Worm (Caenorhabditis elegans) whole organism, L2 larva: ENCODE data around the gene F38E9.4.

Experiments
- C34F6.9 ChIP-seq: fragments of 150-350 bp; optimal IDR thresholded peaks from 2 replicates; lab custom pipeline; 2014; ENCODE audit warnings: missing biosample characterization, missing genetic modification characterization
- F13H6.1 ChIP-seq: sonication (generic microtip); optimal IDR thresholded peaks from 2 replicates; lab custom pipeline; 2016; ENCODE audit warnings: missing genetic modification characterization, missing compliant biosample characterization
- R02D3.7 ChIP-seq: fragments of 150-350 bp; optimal IDR thresholded peaks from 2 replicates; lab custom pipeline; 2014; ENCODE audit warnings: missing biosample characterization, missing genetic modification characterization
- Y55F3AM.14 ChIP-seq: fragments of 200-800 bp; sonication (Bioruptor generic); optimal IDR thresholded peaks from 2 replicates; lab custom pipeline; 2018; ENCODE audit warnings: mild to moderate bottlenecking, missing genetic modification characterization, missing compliant biosample characterization
- ZK546.5 ChIP-seq: sonication (generic microtip); optimal IDR thresholded peaks from 2 replicates; lab custom pipeline; 2017; ENCODE audit warnings: missing biosample characterization, missing genetic modification characterization
- alr-1 ChIP-seq: fragments of 150-350 bp; optimal IDR thresholded peaks from 2 replicates; lab custom pipeline; 2014; ENCODE audit warnings: missing biosample characterization, missing genetic modification characterization
- aly-2 ChIP-seq: fragments of 150-350 bp; optimal IDR thresholded peaks from 2 replicates; lab custom pipeline; 2014; ENCODE audit warnings: missing biosample characterization, missing genetic modification characterization
- ama-1 ChIP-seq: fragments of 150-350 bp; optimal IDR thresholded peaks from 2 replicates; lab custom pipeline; 2018; ENCODE audit warnings: inconsistent platforms
- blmp-1 ChIP-seq: sonication (generic microtip); optimal IDR thresholded peaks from 2 replicates; lab custom pipeline; 2017; ENCODE audit warnings: missing genetic modification characterization, mild to moderate bottlenecking, missing compliant biosample characterization, antibody characterized with exemption, moderate library complexity; ENCODE audit not compliant: insufficient read depth
- ceh-82 ChIP-seq: fragments of 150-350 bp; optimal IDR thresholded peaks from 2 replicates; lab custom pipeline; 2014; ENCODE audit warnings: missing biosample characterization, missing genetic modification characterization
- crh-2 ChIP-seq: sonication (generic microtip); optimal IDR thresholded peaks from 2 replicates; lab custom pipeline; 2017; ENCODE audit warnings: missing biosample characterization, missing genetic modification characterization
- dmd-4 ChIP-seq: sonication (generic microtip); optimal IDR thresholded peaks from 2 replicates; lab custom pipeline; 2017; ENCODE audit warnings: missing biosample characterization, missing genetic modification characterization
- egl-27 ChIP-seq: sonication (generic microtip); optimal IDR thresholded peaks from 3 replicates; lab custom pipeline; 2017; ENCODE audit warnings: missing biosample characterization, missing genetic modification reagents, missing genetic modification characterization
- elt-1 ChIP-seq: fragments of 150-350 bp; optimal IDR thresholded peaks from 2 replicates; lab custom pipeline; 2014; ENCODE audit warnings: missing biosample characterization, missing genetic modification characterization
- elt-3 ChIP-seq: sonication (generic microtip); optimal IDR thresholded peaks from 2 replicates; lab custom pipeline; 2017; ENCODE audit warnings: missing biosample characterization, missing genetic modification characterization
- fos-1 ChIP-seq: fragments of 150-350 bp; optimal IDR thresholded peaks from 2 replicates; lab custom pipeline; 2014; ENCODE audit warnings: missing biosample characterization, missing genetic modification characterization
- gmeb-1 ChIP-seq: fragments of 150-350 bp; optimal IDR thresholded peaks from 2 replicates; lab custom pipeline; 2014; ENCODE audit warnings: missing biosample characterization, missing genetic modification characterization
- lin-11 ChIP-seq: fragments of 150-350 bp; sonication (generic microtip); optimal IDR thresholded peaks from 2 replicates; lab custom pipeline; 2014; ENCODE audit warnings: missing biosample characterization, missing genetic modification characterization, inconsistent platforms, mixed read lengths
- lin-13 ChIP-seq: fragments of 150-350 bp; optimal IDR thresholded peaks from 2 replicates; lab custom pipeline; 2014; ENCODE audit warnings: missing biosample characterization, missing genetic modification reagents, missing genetic modification characterization
- lin-39 ChIP-seq: fragments of 150-350 bp; optimal IDR thresholded peaks from 2 replicates; lab custom pipeline; 2014; ENCODE audit warnings: missing biosample characterization, missing genetic modification reagents, missing genetic modification characterization
- lsy-2 ChIP-seq, 2 experiments: fragments of 150-350 bp in 1 of 2; sonication (generic microtip) in 1 of 2; optimal IDR thresholded peaks; 2 replicates each; lab custom pipeline; 2014 to 2017; ENCODE audit warnings: missing biosample characterization in 2 of 2, missing genetic modification characterization in 2 of 2
- mab-5 ChIP-seq: fragments of 150-350 bp; optimal IDR thresholded peaks from 2 replicates; lab custom pipeline; 2014; ENCODE audit warnings: missing biosample characterization, missing genetic modification characterization
- mbf-1 ChIP-seq: sonication (generic microtip); optimal IDR thresholded peaks from 2 replicates; lab custom pipeline; 2017; ENCODE audit warnings: missing biosample characterization, missing genetic modification characterization
- mdl-1 ChIP-seq, 2 experiments: fragments of 150-350 bp in 1 of 2; sonication (generic microtip) in 1 of 2; optimal IDR thresholded peaks; 2 replicates each; lab custom pipeline; 2017; ENCODE audit warnings: missing biosample characterization in 2 of 2, missing genetic modification characterization in 2 of 2
- nhr-10 ChIP-seq: sonication (generic microtip); optimal IDR thresholded peaks from 2 replicates; lab custom pipeline; 2017; ENCODE audit warnings: missing biosample characterization, missing genetic modification characterization
- nhr-11 ChIP-seq: fragments of 150-350 bp; optimal IDR thresholded peaks from 2 replicates; lab custom pipeline; 2014; ENCODE audit warnings: missing biosample characterization, missing genetic modification characterization
- nhr-12 ChIP-seq: fragments of 150-350 bp; optimal IDR thresholded peaks from 2 replicates; lab custom pipeline; 2014; ENCODE audit warnings: missing biosample characterization, missing genetic modification characterization
- nhr-129 ChIP-seq: fragments of 150-350 bp; optimal IDR thresholded peaks from 2 replicates; lab custom pipeline; 2014; ENCODE audit warnings: missing biosample characterization, missing genetic modification characterization
- nhr-21 ChIP-seq: fragments of 150-350 bp; optimal IDR thresholded peaks from 2 replicates; lab custom pipeline; 2014; ENCODE audit warnings: missing biosample characterization, missing genetic modification characterization
- nhr-23 ChIP-seq: fragments of 150-350 bp; optimal IDR thresholded peaks from 2 replicates; lab custom pipeline; 2014; ENCODE audit warnings: missing biosample characterization, missing genetic modification reagents, missing genetic modification characterization
- nhr-237 ChIP-seq: fragments of 150-350 bp; optimal IDR thresholded peaks from 2 replicates; lab custom pipeline; 2014; ENCODE audit warnings: missing biosample characterization, missing genetic modification characterization
- nhr-25 ChIP-seq: fragments of 150-350 bp; sonication (generic microtip); optimal IDR thresholded peaks from 3 replicates; lab custom pipeline; 2014; ENCODE audit warnings: missing biosample characterization, missing genetic modification characterization
- nhr-6 ChIP-seq: fragments of 150-350 bp; optimal IDR thresholded peaks from 2 replicates; lab custom pipeline; 2014; ENCODE audit warnings: missing biosample characterization, missing genetic modification characterization
- nhr-77 ChIP-seq: fragments of 150-350 bp; optimal IDR thresholded peaks from 2 replicates; lab custom pipeline; 2014; ENCODE audit warnings: missing biosample characterization, missing genetic modification characterization
- peb-1 ChIP-seq: fragments of 150-350 bp; optimal IDR thresholded peaks from 2 replicates; lab custom pipeline; 2014; ENCODE audit warnings: missing biosample characterization, missing genetic modification characterization
- sem-4 ChIP-seq: fragments of 150-350 bp; optimal IDR thresholded peaks from 2 replicates; lab custom pipeline; 2014; ENCODE audit warnings: missing biosample characterization, missing genetic modification reagents, missing genetic modification characterization
- skn-1 ChIP-seq: sonication (generic microtip); optimal IDR thresholded peaks from 2 replicates; lab custom pipeline; 2017; ENCODE audit warnings: missing biosample characterization, missing genetic modification characterization
- sma-3 ChIP-seq: sonication (generic microtip); optimal IDR thresholded peaks from 2 replicates; lab custom pipeline; 2016; ENCODE audit warnings: missing genetic modification reagents, missing genetic modification characterization, missing compliant biosample characterization
- sma-9 ChIP-seq, 2 experiments: fragments of 150-350 bp in 1 of 2; sonication (generic microtip) in 1 of 2; optimal IDR thresholded peaks; 2 replicates each; lab custom pipeline; 2014 to 2016; ENCODE audit warnings: missing genetic modification characterization in 2 of 2, mild to moderate bottlenecking in 1 of 2, missing biosample characterization in 1 of 2, missing compliant biosample characterization in 1 of 2, missing genetic modification reagents in 1 of 2, moderate library complexity in 1 of 2
- snpc-4 ChIP-seq: fragments of 150-350 bp; optimal IDR thresholded peaks from 2 replicates; lab custom pipeline; 2014; ENCODE audit warnings: missing biosample characterization, missing genetic modification characterization
- unc-39 ChIP-seq: fragments of 150-350 bp; optimal IDR thresholded peaks from 2 replicates; lab custom pipeline; 2014; ENCODE audit warnings: missing biosample characterization, missing genetic modification characterization
- unc-55 ChIP-seq: fragments of 150-350 bp; sonication (generic microtip); optimal IDR thresholded peaks from 3 replicates; lab custom pipeline; 2014; ENCODE audit warnings: missing biosample characterization, missing genetic modification reagents, missing genetic modification characterization
- unc-62 ChIP-seq: fragments of 150-350 bp; optimal IDR thresholded peaks from 2 replicates; lab custom pipeline; 2014; ENCODE audit warnings: missing biosample characterization, missing genetic modification reagents, missing genetic modification characterization
- zag-1 ChIP-seq: fragments of 150-350 bp; optimal IDR thresholded peaks from 2 replicates; lab custom pipeline; 2014; ENCODE audit warnings: missing biosample characterization, missing genetic modification characterization
- ztf-1 ChIP-seq: fragments of 200-800 bp; sonication (Bioruptor generic); conservative IDR thresholded peaks from 2 replicates; pipeline ENCODE4 v1.3.6; 2022; ENCODE audit warnings: missing genetic modification characterization, missing compliant biosample characterization
- ztf-11 ChIP-seq: sonication (generic microtip); optimal IDR thresholded peaks from 2 replicates; lab custom pipeline; 2017; ENCODE audit warnings: missing biosample characterization, missing genetic modification characterization
- ztf-4 ChIP-seq: fragments of 150-350 bp; optimal IDR thresholded peaks from 2 replicates; lab custom pipeline; 2014; ENCODE audit warnings: missing biosample characterization, missing genetic modification characterization

Gene F38E9.4

DNA sequence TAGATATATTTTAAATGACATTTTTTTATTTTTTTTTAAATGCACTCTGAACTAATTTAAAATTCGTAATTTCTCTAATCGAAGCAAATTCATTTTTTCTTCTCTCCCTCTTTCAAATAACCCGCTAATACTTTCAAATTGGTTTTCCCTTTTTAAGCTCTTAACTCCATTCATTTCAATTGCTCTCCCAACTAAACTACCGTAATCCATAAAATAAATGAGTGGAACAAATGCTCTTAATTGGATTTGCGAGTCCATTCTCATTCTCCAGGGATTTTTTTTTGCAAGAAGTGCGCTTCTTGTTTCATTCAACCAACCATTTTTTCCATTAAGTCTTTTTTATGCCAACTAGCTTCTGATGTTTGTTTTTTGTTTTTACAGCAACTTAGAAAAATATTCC lies 29.3 kb downstream of the F38E9.4 start:
- TF ChIP-seq lsy-2 (tag; optimal IDR thresholded peaks at IDR 0.05; lab: Kevin White, UChicago) (peak in 1 of 2 experiments; percentile 49), alr-1 (tag; lab: Kevin White, UChicago) (no peak)

DNA sequence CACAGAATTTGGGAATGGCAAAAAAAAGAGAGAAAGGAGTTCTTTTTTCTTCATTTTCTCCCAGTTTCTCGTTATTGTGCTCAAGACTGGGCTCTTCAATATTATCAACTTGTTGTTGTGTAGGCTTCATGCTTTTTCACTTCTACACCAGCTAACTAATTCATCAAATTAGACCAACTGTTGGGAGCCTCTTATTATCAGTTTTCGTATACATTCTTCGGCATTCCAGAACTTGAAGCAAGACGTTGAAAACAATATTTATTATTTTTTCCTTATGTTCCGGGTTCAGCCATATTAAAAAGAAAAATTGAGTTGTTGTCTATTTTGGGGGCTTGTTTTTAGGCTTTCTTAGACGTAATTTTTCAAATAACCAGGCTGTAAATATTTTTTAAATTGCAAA lies 31.2 kb downstream of the F38E9.4 start:
- TF ChIP-seq mab-5 = no peak
- TF ChIP-seq nhr-23 (tag; lab: Kevin White, UChicago) = no peak
- no peak for TF ChIP-seq aly-2 (tag; lab: Kevin White, UChicago)
- no peak for TF ChIP-seq ztf-11
- no peak for TF ChIP-seq sem-4
- TF ChIP-seq ztf-1 (GFP tag; lab: Robert Waterston, UW) = no peak
- TF ChIP-seq nhr-129 = no peak
- no peak for TF ChIP-seq elt-3 (tag; lab: Kevin White, UChicago)
- TF ChIP-seq ztf-4 = no peak
- no peak for TF ChIP-seq fos-1
- TF ChIP-seq nhr-77 = no peak

DNA sequence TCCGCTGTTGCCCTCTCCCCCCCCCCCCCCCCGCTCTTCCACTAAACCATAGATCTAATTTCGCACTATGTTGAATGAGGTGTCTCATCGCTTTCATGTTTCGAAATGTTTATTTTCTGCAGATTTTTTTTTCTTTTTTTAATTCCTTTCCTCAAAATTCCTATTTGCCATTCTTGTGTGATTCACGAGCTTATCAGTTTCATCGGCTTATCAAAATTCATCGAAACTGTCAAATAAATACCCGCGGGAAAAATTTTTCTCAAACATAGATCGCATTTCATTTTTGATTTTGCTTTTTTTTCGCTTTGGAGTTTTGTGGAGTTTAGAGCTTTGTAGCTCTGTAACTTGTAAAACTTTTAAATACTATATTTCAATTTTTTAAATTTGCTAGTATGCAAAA lies 32.3 kb downstream of the F38E9.4 start:
- no peak for TF ChIP-seq mdl-1 (tag; optimal IDR thresholded peaks at IDR 0.05; lab: Kevin White, UChicago)
- peak; percentile 29 for TF ChIP-seq unc-55
- no peak for TF ChIP-seq egl-27
- TF ChIP-seq zag-1 (tag; lab: Kevin White, UChicago) = no peak
- peak; percentile 80 for TF ChIP-seq fos-1
- no peak for TF ChIP-seq nhr-237 (tag; lab: Kevin White, UChicago)

DNA sequence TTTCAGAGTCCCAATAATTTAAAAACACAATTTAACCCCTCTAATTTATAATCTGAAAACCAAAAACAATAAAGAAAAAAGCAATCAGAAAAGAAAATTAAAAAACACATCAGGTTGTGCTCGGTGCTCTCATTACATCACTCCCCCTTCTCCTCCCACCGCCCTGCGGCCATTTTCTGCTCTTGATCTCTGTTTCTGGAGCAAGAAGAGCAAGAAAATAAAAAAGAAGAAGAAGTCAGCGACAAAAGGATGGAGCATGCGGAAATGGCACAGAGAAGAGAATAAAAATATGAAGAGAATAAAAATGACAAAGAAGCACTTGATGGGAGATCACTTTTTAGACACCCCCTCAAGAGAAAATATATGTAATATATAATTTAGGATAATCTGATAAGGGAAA lies 32.9 kb downstream of the F38E9.4 start:
- no peak for TF ChIP-seq elt-1 (tag; lab: Kevin White, UChicago)
- TF ChIP-seq sem-4 = peak; percentile 74
- peak; percentile 40 for TF ChIP-seq crh-2 (tag; lab: Kevin White, UChicago)
- no peak for TF ChIP-seq nhr-25 (tag; lab: Kevin White, UChicago)
- peak in 1 of 2 experiments; percentile 37 for TF ChIP-seq lsy-2 (tag; optimal IDR thresholded peaks at IDR 0.05; lab: Kevin White, UChicago)
- peak; percentile 16 for TF ChIP-seq mab-5
- TF ChIP-seq gmeb-1 (tag; lab: Kevin White, UChicago) = no peak
- no peak for TF ChIP-seq ztf-11
- no peak for TF ChIP-seq ZK546.5 (tag; lab: Kevin White, UChicago)
- no peak for TF ChIP-seq ama-1 (lab: Kevin White, UChicago)
- no peak for TF ChIP-seq nhr-237 (tag; lab: Kevin White, UChicago)
- no peak for TF ChIP-seq sma-3
- TF ChIP-seq dmd-4 (tag; lab: Kevin White, UChicago) = no peak
- TF ChIP-seq nhr-10 (tag; lab: Kevin White, UChicago) = no peak
- peak; percentile 44 for TF ChIP-seq zag-1 (tag; lab: Kevin White, UChicago)
- no peak for TF ChIP-seq peb-1
- no peak for TF ChIP-seq blmp-1
- TF ChIP-seq lin-13 (GFP tag; lab: Kevin White, UChicago) = peak; percentile 22
- TF ChIP-seq lin-39 (tag; lab: Kevin White, UChicago) = no peak
- TF ChIP-seq skn-1 (tag; lab: Kevin White, UChicago) = no peak
- TF ChIP-seq egl-27 = peak; percentile 63
- no peak for TF ChIP-seq nhr-23 (tag; lab: Kevin White, UChicago)
- TF ChIP-seq mbf-1 (tag; lab: Kevin White, UChicago) = no peak
- TF ChIP-seq nhr-6 (tag; lab: Kevin White, UChicago) = no peak
- TF ChIP-seq C34F6.9 = peak; percentile 58
- TF ChIP-seq R02D3.7 (tag; lab: Kevin White, UChicago) = no peak
- no peak for TF ChIP-seq alr-1 (tag; lab: Kevin White, UChicago)
- peak; percentile 40 for TF ChIP-seq sma-9 (GFP tag; optimal IDR thresholded peaks at IDR 0.05; lab: Kevin White, UChicago)
- TF ChIP-seq sma-9 (tag; optimal IDR thresholded peaks at IDR 0.05; lab: Kevin White, UChicago) = no peak
- no peak for TF ChIP-seq nhr-21
- peak; percentile 22 for TF ChIP-seq snpc-4 (tag; lab: Kevin White, UChicago)
- no peak for TF ChIP-seq aly-2 (tag; lab: Kevin White, UChicago)
- TF ChIP-seq fos-1 = peak; percentile 41
- TF ChIP-seq lin-11 (tag; lab: Kevin White, UChicago) = no peak
- peak; percentile 12 for TF ChIP-seq unc-55
- no peak for TF ChIP-seq unc-62
- no peak for TF ChIP-seq mdl-1 (tag; optimal IDR thresholded peaks at IDR 0.05; lab: Kevin White, UChicago)
- peak; percentile 51 for TF ChIP-seq F13H6.1 (tag; lab: Kevin White, UChicago)
- TF ChIP-seq unc-39 (tag; lab: Kevin White, UChicago) = no peak
- peak; percentile 39 for TF ChIP-seq nhr-129
- no peak for TF ChIP-seq ztf-1 (GFP tag; lab: Robert Waterston, UW)
- no peak for TF ChIP-seq ztf-4
- no peak for TF ChIP-seq nhr-12 (tag; lab: Kevin White, UChicago)
- TF ChIP-seq nhr-11 (tag; lab: Kevin White, UChicago) = no peak
- TF ChIP-seq ceh-82 = no peak
- no peak for TF ChIP-seq elt-3 (tag; lab: Kevin White, UChicago)
- TF ChIP-seq Y55F3AM.14 (GFP tag; lab: Kevin White, UChicago) = no peak
- no peak for TF ChIP-seq nhr-77
